Fruit fly (Drosophila melanogaster): Measurements from ENCODE around the gene Polr3H.

- TF ChIP-seq h (optimal IDR thresholded peaks at IDR 0.05): no peak
- no peak for TF ChIP-seq insv (optimal IDR thresholded peaks at IDR 0.05)
- TF ChIP-seq ttk (optimal IDR thresholded peaks at IDR 0.05): no peak
- no peak for TF ChIP-seq Sin3A (optimal IDR thresholded peaks at IDR 0.05)
These were observed 41.5 kb downstream of the Polr3H start for dm6 chr3L:11689832-11690602.
